Worm (Caenorhabditis elegans) whole organism, dauer: ENCODE measurements around the gene Y62H9A.3.

Source experiments
- unc-62 ChIP-seq: sonication (generic microtip); optimal IDR thresholded peaks from 2 replicates; lab custom pipeline; 2017; ENCODE audit warnings: missing biosample characterization, missing genetic modification reagents, missing genetic modification characterization

Y62H9A.3 gene

DNA sequence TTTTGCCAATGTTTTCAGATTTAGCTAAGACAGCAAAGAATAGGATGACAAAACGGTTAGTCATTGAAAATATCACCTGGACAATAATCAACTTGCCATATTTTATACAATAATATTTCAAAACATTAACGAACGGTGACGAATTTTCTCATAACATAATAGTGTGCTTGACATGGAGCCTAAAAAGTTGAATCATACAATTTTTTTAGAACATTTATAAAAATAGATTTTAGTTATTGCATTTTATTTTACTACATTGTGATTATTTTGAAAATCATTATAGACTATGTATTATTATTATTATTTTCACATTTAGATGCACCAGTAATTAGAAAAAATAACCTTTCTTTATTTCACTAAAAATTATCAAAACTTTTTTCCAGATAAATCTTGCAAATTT is 31.2 kb downstream of the Y62H9A.3 start, which contains the start of gene F54F7.9:
TSS of gene F54F7.9 (minus strand) at position 101 of the 400 bp plus-strand sequence.
- no peak for TF ChIP-seq unc-62 (GFP tag; lab: Kevin White, UChicago)

DNA sequence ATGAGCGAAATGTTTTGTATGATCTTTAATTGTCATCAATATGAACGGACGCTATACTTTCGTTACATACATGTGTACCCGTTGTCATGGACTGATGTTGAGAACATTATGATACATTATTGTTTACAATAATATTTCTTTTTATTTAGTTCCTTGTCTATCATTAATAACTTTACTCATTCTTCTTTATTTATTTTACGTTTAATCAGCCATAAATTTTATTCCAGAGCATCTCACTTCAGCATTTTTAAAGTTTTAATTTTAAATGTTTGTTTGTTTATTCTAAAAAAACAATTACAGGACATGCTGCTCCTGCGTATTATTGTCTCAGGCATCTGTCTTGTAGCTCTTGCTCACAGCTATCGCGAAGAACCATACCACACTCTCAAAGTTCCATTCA is 36.4 kb downstream of the Y62H9A.3 start, which contains the start of gene F54F7.2:
TSS of gene F54F7.2 (plus strand) at position 301 of the 400 bp plus-strand sequence.
- TF ChIP-seq unc-62 (GFP tag; lab: Kevin White, UChicago) = no peak

- TF ChIP-seq unc-62 (GFP tag; lab: Kevin White, UChicago) = no peak
Measured at ce11 chrX:11837378-11837777, 42.4 kb downstream of the Y62H9A.3 start, which contains the start of gene taf-7.1. taf-7.1 (minus strand) TSS chrX:11837478.
